Fruit fly (Drosophila melanogaster): ENCODE data around the gene mud.

mud gene

dm6 chrX:14208426-14209208 lies 38.9 kb upstream of the mud start (continued):
- TF ChIP-seq sc (optimal IDR thresholded peaks at IDR 0.05) (no peak), sc (GFP tag; optimal IDR thresholded peaks at IDR 0.05) (peak; percentile 42), CG7963 (GFP tag; IDR thresholded peaks at IDR 0.05; ENCODE audit: partially characterized antibody) (no peak), Xbp1 (GFP tag; optimal IDR thresholded peaks at IDR 0.05) (peak; percentile 62), CG30403 (GFP tag; optimal IDR thresholded peaks at IDR 0.05) (peak; percentile 63), slbo (GFP tag; IDR thresholded peaks at IDR 0.05) (peak; percentile 24; the same call in 1 of the 2 replicates), HLH4C (GFP tag; IDR thresholded peaks at IDR 0.05; ENCODE audit: partially characterized antibody) (no peak), Med (GFP tag) (peak; percentile 68), sens (GFP tag) (peak; percentile 93), CG31388 (GFP tag; optimal IDR thresholded peaks at IDR 0.05) (no peak), CG32772 (GFP tag; IDR thresholded peaks at IDR 0.05) (peak; percentile 53), CG7786 (GFP tag; optimal IDR thresholded peaks at IDR 0.05) (no peak), cad (GFP tag; optimal IDR thresholded peaks at IDR 0.05) (no peak), Fer1 (GFP tag; optimal IDR thresholded peaks at IDR 0.05) (peak; percentile 33), Sox100B (GFP tag; optimal IDR thresholded peaks at IDR 0.05) (peak; percentile 78), CG4707 (GFP tag; optimal IDR thresholded peaks at IDR 0.05) (peak; percentile 52), bab2 (GFP tag; optimal IDR thresholded peaks at IDR 0.05) (no peak), salm (tag; optimal IDR thresholded peaks at IDR 0.05) (peak; percentile 48), Sox102F (GFP tag; optimal IDR thresholded peaks at IDR 0.05) (peak; percentile 62), CG4854 (GFP tag; optimal IDR thresholded peaks at IDR 0.05) (no peak), CG9437 (GFP tag; optimal IDR thresholded peaks at IDR 0.05) (peak; percentile 55), nmo (GFP tag; optimal IDR thresholded peaks at IDR 0.05) (peak; percentile 61), CG16813 (GFP tag; IDR thresholded peaks at IDR 0.05; ENCODE audit: partially characterized antibody) (no peak), Usf (GFP tag; optimal IDR thresholded peaks at IDR 0.05) (no peak), Bteb2 (GFP tag; optimal IDR thresholded peaks at IDR 0.05) (peak; percentile 4), aop (GFP tag; IDR thresholded peaks at IDR 0.05) (no peak), CG10321 (GFP tag; IDR thresholded peaks at IDR 0.05) (no peak), bigmax (GFP tag; optimal IDR thresholded peaks at IDR 0.05) (no peak), CG18599 (GFP tag; optimal IDR thresholded peaks at IDR 0.05) (peak; percentile 59), CG12299 (tag; optimal IDR thresholded peaks at IDR 0.05) (no peak), Jarid2 (GFP tag; optimal IDR thresholded peaks at IDR 0.05) (no peak), CG8924 (tag; optimal IDR thresholded peaks at IDR 0.05) (peak; percentile 46), grau (tag; optimal IDR thresholded peaks at IDR 0.05) (peak; percentile 86), Dad (GFP tag; optimal IDR thresholded peaks at IDR 0.05) (peak; percentile 2), ara (GFP tag; IDR thresholded peaks at IDR 0.05) (no peak), vnd (GFP tag; IDR thresholded peaks at IDR 0.05; ENCODE audit: partially characterized antibody) (no peak), Doc3 (GFP tag; IDR thresholded peaks at IDR 0.05; ENCODE audit: partially characterized antibody) (no peak), Max (GFP tag; optimal IDR thresholded peaks at IDR 0.05) (peak; percentile 5), al (GFP tag; IDR thresholded peaks at IDR 0.05) (no peak), toy (GFP tag; IDR thresholded peaks at IDR 0.05) (no peak), yki (optimal IDR thresholded peaks at IDR 0.05) (no peak), Hr3 (GFP tag; optimal IDR thresholded peaks at IDR 0.05) (peak; percentile 46), tap (tag; optimal IDR thresholded peaks at IDR 0.05) (peak; percentile 63), CG17359 (tag; optimal IDR thresholded peaks at IDR 0.05) (peak; percentile 82), klu (GFP tag; IDR thresholded peaks at IDR 0.05) (no peak), Elba2 (GFP tag; optimal IDR thresholded peaks at IDR 0.05) (no peak), CG7839 (tag; optimal IDR thresholded peaks at IDR 0.05) (peak; percentile 72), CG11560 (tag; IDR thresholded peaks at IDR 0.05) (no peak), gcm (GFP tag; optimal IDR thresholded peaks at IDR 0.05) (peak; percentile 68), Nf-YC (tag; optimal IDR thresholded peaks at IDR 0.05) (no peak)

Data from whole organism, embryonic.